Worm (Caenorhabditis elegans): Measurements from ENCODE around the gene wrt-3.

wrt-3 gene

ce11 chrIV:9441391-9441790 lies 35.9 kb downstream of the wrt-3 start:
- no peak for TF ChIP-seq nhr-12 (tag; optimal IDR thresholded peaks at IDR 0.05)
- no peak for TF ChIP-seq flh-1 (GFP tag; optimal IDR thresholded peaks at IDR 0.05)
- TF ChIP-seq lin-32 (GFP tag; optimal IDR thresholded peaks at IDR 0.05): no peak
- TF ChIP-seq nhr-2 (tag; optimal IDR thresholded peaks at IDR 0.05): no peak
- TF ChIP-seq blmp-1 (tag; optimal IDR thresholded peaks at IDR 0.05): no peak
- no peak for TF ChIP-seq cnd-1 (tag; optimal IDR thresholded peaks at IDR 0.05)
- TF ChIP-seq zip-8 (tag; optimal IDR thresholded peaks at IDR 0.05): no peak
- TF ChIP-seq nhr-237 (tag; optimal IDR thresholded peaks at IDR 0.05): no peak
- no peak for TF ChIP-seq elt-1 (tag; optimal IDR thresholded peaks at IDR 0.05; ENCODE audit: borderline replicate concordance, insufficient read depth)
- no peak for TF ChIP-seq tbx-8 (GFP tag; optimal IDR thresholded peaks at IDR 0.05)
- no peak for TF ChIP-seq ces-1 (GFP tag; optimal IDR thresholded peaks at IDR 0.05)
- no peak for TF ChIP-seq ceh-43 (GFP tag; optimal IDR thresholded peaks at IDR 0.05)
- no peak for TF ChIP-seq ztf-11 (tag; optimal IDR thresholded peaks at IDR 0.05)
- no peak for TF ChIP-seq ceh-39 (tag; optimal IDR thresholded peaks at IDR 0.05)

ce11 chrIV:9440880-9441336 lies 36.3 kb downstream of the wrt-3 start, which contains the start of gene idh-1:
idh-1 (minus strand) TSS chrIV:9441107.
- no peak for TF ChIP-seq mab-5 (tag; optimal IDR thresholded peaks at IDR 0.05)
- TF ChIP-seq drap-1 (GFP tag; optimal IDR thresholded peaks at IDR 0.05): no peak
- TF ChIP-seq snpc-4 (tag; optimal IDR thresholded peaks at IDR 0.05): no peak
- no peak for TF ChIP-seq M03D4.4 (tag; optimal IDR thresholded peaks at IDR 0.05)
- TF ChIP-seq elt-1 (tag; optimal IDR thresholded peaks at IDR 0.05; ENCODE audit: borderline replicate concordance, insufficient read depth): no peak
- TF ChIP-seq tbx-8 (GFP tag; optimal IDR thresholded peaks at IDR 0.05): no peak
- no peak for TF ChIP-seq elt-3 (tag; optimal IDR thresholded peaks at IDR 0.05)
- TF ChIP-seq ces-1 (GFP tag; optimal IDR thresholded peaks at IDR 0.05): no peak
- no peak for TF ChIP-seq unc-62 (GFP tag; optimal IDR thresholded peaks at IDR 0.05)
- TF ChIP-seq ceh-83 (GFP tag; optimal IDR thresholded peaks at IDR 0.05): no peak

ce11 chrIV:9438753-9439152 lies 38.5 kb downstream of the wrt-3 start:
- no peak for TF ChIP-seq nhr-2 (tag; optimal IDR thresholded peaks at IDR 0.05)

ce11 chrIV:9432327-9432726 lies 44.9 kb downstream of the wrt-3 start:
- TF ChIP-seq nhr-28 (tag; optimal IDR thresholded peaks at IDR 0.05): no peak
- no peak for TF ChIP-seq M03D4.4 (tag; optimal IDR thresholded peaks at IDR 0.05)
- no peak for TF ChIP-seq lsy-2 (tag; optimal IDR thresholded peaks at IDR 0.05)
- no peak for TF ChIP-seq zip-8 (tag; optimal IDR thresholded peaks at IDR 0.05)
- TF ChIP-seq drap-1 (GFP tag; optimal IDR thresholded peaks at IDR 0.05): no peak
- TF ChIP-seq hlh-1 (tag; optimal IDR thresholded peaks at IDR 0.05): no peak
- no peak for TF ChIP-seq mls-2 (tag; optimal IDR thresholded peaks at IDR 0.05)
- no peak for TF ChIP-seq ceh-39 (tag; optimal IDR thresholded peaks at IDR 0.05)
- TF ChIP-seq snpc-4 (tag; optimal IDR thresholded peaks at IDR 0.05): no peak
- TF ChIP-seq unc-62 (GFP tag; optimal IDR thresholded peaks at IDR 0.05): no peak
- TF ChIP-seq lin-13 (tag; optimal IDR thresholded peaks at IDR 0.05): no peak
- TF ChIP-seq sptf-1 (tag; optimal IDR thresholded peaks at IDR 0.05): no peak
- TF ChIP-seq lin-32 (GFP tag; optimal IDR thresholded peaks at IDR 0.05): no peak

- TF ChIP-seq cnd-1 (tag; optimal IDR thresholded peaks at IDR 0.05) (no peak), ceh-43 (GFP tag; optimal IDR thresholded peaks at IDR 0.05) (no peak), zip-8 (tag; optimal IDR thresholded peaks at IDR 0.05) (no peak), sptf-1 (tag; optimal IDR thresholded peaks at IDR 0.05) (no peak), nhr-237 (tag; optimal IDR thresholded peaks at IDR 0.05) (no peak)
Measured at ce11 chrIV:9427959-9428358, 49.3 kb downstream of the wrt-3 start, which contains the start of gene F59B8.1. F59B8.1 (plus strand) TSS chrIV:9428259.
